Worm (Caenorhabditis elegans) whole organism, late embryonic: ENCODE data around the gene srj-29.

Experiments
- C38D4.7 ChIP-seq: fragments of 200-800 bp; sonication (Bioruptor generic); optimal IDR thresholded peaks from 2 replicates; lab custom pipeline; 2018; ENCODE audit warnings: mild to moderate bottlenecking, missing genetic modification characterization, moderate library complexity, missing compliant biosample characterization
- F13H6.1 ChIP-seq: sonication (generic microtip); optimal IDR thresholded peaks from 2 replicates; lab custom pipeline; 2016; ENCODE audit warnings: missing genetic modification characterization, missing compliant biosample characterization
- T23F11.4 ChIP-seq: fragments of 200-800 bp; sonication (Bioruptor generic); optimal IDR thresholded peaks from 2 replicates; lab custom pipeline; 2018; ENCODE audit warnings: mild to moderate bottlenecking, missing genetic modification characterization, missing compliant biosample characterization
- ceh-14 ChIP-seq: sonication (generic microtip); optimal IDR thresholded peaks from 2 replicates; lab custom pipeline; 2016; ENCODE audit warnings: missing genotype, missing genetic modification characterization, missing compliant biosample characterization
- ceh-19 ChIP-seq: fragments of 200-800 bp; sonication (Bioruptor generic); optimal IDR thresholded peaks from 2 replicates; lab custom pipeline; 2018; ENCODE audit warnings: mild to moderate bottlenecking, missing genetic modification characterization, missing compliant biosample characterization
- ceh-30 ChIP-seq: fragments of 150-350 bp; optimal IDR thresholded peaks from 2 replicates; lab custom pipeline; 2014; ENCODE audit warnings: missing biosample characterization, missing genetic modification characterization
- ceh-34 ChIP-seq: sonication (generic microtip); optimal IDR thresholded peaks from 2 replicates; lab custom pipeline; 2016; ENCODE audit warnings: mild to moderate bottlenecking, missing genetic modification characterization, missing compliant biosample characterization
- ceh-9 ChIP-seq: sonication (generic microtip); optimal IDR thresholded peaks from 2 replicates; lab custom pipeline; 2016; ENCODE audit warnings: mild to moderate bottlenecking, missing genetic modification characterization, inconsistent platforms, missing compliant biosample characterization
- dmd-4 ChIP-seq: sonication (generic microtip); optimal IDR thresholded peaks from 2 replicates; lab custom pipeline; 2016; ENCODE audit warnings: borderline replicate concordance, missing genetic modification characterization, missing compliant biosample characterization
- ets-4 ChIP-seq: sonication (generic microtip); optimal IDR thresholded peaks from 2 replicates; lab custom pipeline; 2016; ENCODE audit warnings: missing genetic modification characterization, missing compliant biosample characterization
- eyg-1 ChIP-seq: sonication (generic microtip); optimal IDR thresholded peaks from 2 replicates; lab custom pipeline; 2016; ENCODE audit warnings: missing genotype, missing genetic modification characterization, missing compliant biosample characterization
- fkh-6 ChIP-seq: sonication (generic microtip); optimal IDR thresholded peaks from 2 replicates; lab custom pipeline; 2016; ENCODE audit warnings: missing genetic modification characterization, missing compliant biosample characterization
- gmeb-2 ChIP-seq: sonication (generic microtip); optimal IDR thresholded peaks from 2 replicates; lab custom pipeline; 2016; ENCODE audit warnings: missing genetic modification characterization, inconsistent platforms, missing compliant biosample characterization
- hlh-30 ChIP-seq: sonication (generic microtip); optimal IDR thresholded peaks from 2 replicates; lab custom pipeline; 2017; ENCODE audit warnings: antibody characterized with exemption, missing genetic modification characterization, missing compliant biosample characterization; ENCODE audit not compliant: insufficient read depth
- hlh-8 ChIP-seq: sonication (generic microtip); optimal IDR thresholded peaks from 2 replicates; lab custom pipeline; 2016; ENCODE audit warnings: missing genotype, missing genetic modification characterization, missing compliant biosample characterization
- lim-6 ChIP-seq: sonication (generic microtip); optimal IDR thresholded peaks from 2 replicates; lab custom pipeline; 2016; ENCODE audit warnings: missing genetic modification characterization, missing compliant biosample characterization
- lin-11 ChIP-seq: fragments of 200-800 bp; sonication (Bioruptor generic); optimal IDR thresholded peaks from 2 replicates; lab custom pipeline; 2018; ENCODE audit warnings: mild to moderate bottlenecking, missing genetic modification characterization, missing compliant biosample characterization
- nhr-232 ChIP-seq: sonication (generic microtip); optimal IDR thresholded peaks from 2 replicates; lab custom pipeline; 2016; ENCODE audit warnings: missing genetic modification characterization, missing compliant biosample characterization
- pha-4 ChIP-seq: fragments of 150-350 bp; optimal IDR thresholded peaks from 2 replicates; lab custom pipeline; 2018; ENCODE audit warnings: missing biosample characterization, missing genetic modification reagents, missing genetic modification characterization
- ref-2 ChIP-seq: sonication (generic microtip); optimal IDR thresholded peaks from 2 replicates; lab custom pipeline; 2016; ENCODE audit warnings: missing genetic modification characterization, missing compliant biosample characterization
- sox-2 ChIP-seq: fragments of 200-800 bp; sonication (Bioruptor generic); IDR thresholded peaks from 2 replicates; pipeline ENCODE4 v1.3.6; 2022; ENCODE audit warnings: missing genetic modification reagents, missing genetic modification characterization, missing compliant biosample characterization
- syd-9 ChIP-seq: sonication (generic microtip); optimal IDR thresholded peaks from 2 replicates; lab custom pipeline; 2016; ENCODE audit warnings: mild to moderate bottlenecking, missing genetic modification characterization, moderate library complexity, missing compliant biosample characterization

srj-29 gene

DNA sequence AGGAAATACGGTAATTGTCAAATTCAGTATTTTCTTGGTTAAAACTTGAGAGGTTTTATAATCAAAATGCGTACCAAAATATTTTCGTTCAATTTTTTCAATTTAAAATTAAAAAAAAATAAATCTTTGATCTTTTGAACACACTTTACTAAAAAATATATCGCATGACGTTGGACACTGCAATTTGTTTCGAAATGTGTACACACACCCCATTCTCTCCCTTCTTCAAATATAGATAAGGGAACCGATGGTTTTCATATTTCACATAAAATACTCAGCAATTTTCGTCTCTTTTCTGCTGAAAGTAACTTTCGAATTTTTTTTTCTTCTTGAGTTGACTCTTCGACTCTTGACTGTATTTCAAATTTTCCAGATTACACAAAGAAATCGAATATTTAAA lies 46.0 kb downstream of the srj-29 start:
- TF ChIP-seq C38D4.7 (GFP tag; lab: Kevin White, UChicago) (no peak), eyg-1 (tag; lab: Kevin White, UChicago) (no peak), syd-9 (tag; lab: Kevin White, UChicago) (no peak), lin-11 (tag; lab: Kevin White, UChicago) (no peak), sox-2 (GFP tag; lab: Robert Waterston, UW) (no peak), lim-6 (tag; lab: Kevin White, UChicago) (no peak), ceh-14 (tag; lab: Kevin White, UChicago) (no peak), F13H6.1 (tag; lab: Kevin White, UChicago) (no peak)

ce11 chrV:16124739-16125138 lies 49.3 kb downstream of the srj-29 start, which contains the start of gene nhr-111:
TSS of gene nhr-111 (minus strand) at chrV:16124839.
- TF ChIP-seq ceh-19 (GFP tag; lab: Kevin White, UChicago), result no peak
- TF ChIP-seq fkh-6 (tag; lab: Kevin White, UChicago), result no peak
- no peak for TF ChIP-seq ceh-34 (tag; lab: Kevin White, UChicago)
- no peak for TF ChIP-seq gmeb-2 (tag; lab: Kevin White, UChicago)
- TF ChIP-seq ceh-30 (tag; lab: Kevin White, UChicago), result no peak
- no peak for TF ChIP-seq pha-4
- no peak for TF ChIP-seq hlh-30 (tag; lab: Kevin White, UChicago)
- TF ChIP-seq ceh-9 (tag; lab: Kevin White, UChicago), result no peak
- no peak for TF ChIP-seq T23F11.4
- TF ChIP-seq hlh-8 (tag; lab: Kevin White, UChicago), result no peak
- no peak for TF ChIP-seq dmd-4
- TF ChIP-seq nhr-232 (tag; lab: Kevin White, UChicago), result no peak
- TF ChIP-seq ets-4 (tag; lab: Kevin White, UChicago), result no peak
- TF ChIP-seq ref-2 (tag; lab: Kevin White, UChicago), result no peak
